Fruit fly (Drosophila melanogaster) S2 (cell line): ENCODE data around the gene Kpc1.

ENCODE experiments used
- CG8478 ChIP-seq: fragments of >200 bp; optimal IDR thresholded peaks from 2 replicates; lab custom pipeline; 2018
- CTCF ChIP-seq, 2 experiments: fragments of >200 bp; optimal IDR thresholded peaks; 2 replicates each; lab custom pipeline; 2018

DNA sequence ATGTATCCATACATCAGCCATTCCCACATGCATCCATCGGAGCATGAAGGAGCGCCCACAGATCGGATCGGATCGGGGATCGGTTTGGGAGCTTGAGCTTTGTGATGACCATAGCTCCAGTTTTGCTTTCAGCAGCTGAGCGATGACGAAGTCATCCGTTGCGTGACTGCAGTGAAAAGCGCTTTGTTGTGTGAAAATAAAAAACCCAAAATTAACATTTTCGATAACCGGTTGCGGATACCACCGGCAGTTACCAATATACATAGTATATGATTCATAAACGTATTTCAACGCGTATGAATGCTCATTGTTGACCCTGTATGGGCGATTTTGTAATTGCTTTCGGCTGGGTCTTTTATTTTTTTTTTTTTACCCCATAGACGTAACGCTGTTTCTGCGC lies 9.2 kb upstream of the Kpc1 start:
- TF ChIP-seq CG8478 (no peak), CTCF (optimal IDR thresholded peaks at IDR 0.05; lab: Kevin White, UChicago) (no peak)
